Fruit fly (Drosophila melanogaster): ENCODE data around the gene Cog4.

The Cog4 gene

DNA sequence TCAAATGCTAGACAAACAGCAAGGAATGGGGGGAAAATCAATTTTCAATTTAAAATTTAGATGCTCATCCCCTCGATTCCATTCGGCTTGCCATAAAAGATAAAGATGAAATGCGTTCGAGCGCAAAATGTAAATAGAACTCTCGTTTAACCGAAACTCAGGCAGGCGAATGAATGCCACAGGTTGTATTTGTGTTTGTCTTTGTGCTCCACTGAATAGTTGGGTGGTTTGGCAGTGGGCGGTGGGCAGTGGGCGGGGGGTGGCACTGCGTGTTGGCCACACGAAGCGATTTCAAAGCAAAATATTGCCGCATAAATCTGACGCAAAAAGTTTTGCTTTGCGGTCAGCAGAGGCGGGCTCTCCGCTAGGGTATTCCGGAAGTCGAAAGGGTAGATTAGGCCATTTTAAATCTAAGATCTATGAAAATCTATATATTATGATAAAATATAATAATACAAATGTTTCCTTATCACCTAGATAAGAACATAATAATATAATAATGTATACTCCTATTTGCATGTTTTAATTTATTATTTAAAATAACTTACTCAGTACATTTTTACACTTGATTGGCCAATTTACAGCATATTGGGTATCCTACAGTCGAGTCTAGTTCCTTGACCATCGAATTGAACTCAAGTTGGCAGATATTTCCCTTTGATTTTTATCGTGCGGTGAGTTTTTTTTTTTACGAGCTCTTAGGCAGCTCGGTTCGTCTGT, 33.9 kb upstream of the Cog4 start (continued):
- TF ChIP-seq ttk (GFP tag; IDR thresholded peaks at IDR 0.05), result peak; percentile 68
- peak; percentile 23 for TF ChIP-seq grn (GFP tag; optimal IDR thresholded peaks at IDR 0.05)
- no peak for TF ChIP-seq Dll (GFP tag; IDR thresholded peaks at IDR 0.05; ENCODE audit: partially characterized antibody)
- TF ChIP-seq CG11695 (GFP tag; IDR thresholded peaks at IDR 0.05), result peak; percentile 45; the same call in 1 of the 3 replicates
- no peak for TF ChIP-seq disco-r (GFP tag; optimal IDR thresholded peaks at IDR 0.05)
- TF ChIP-seq al (GFP tag; IDR thresholded peaks at IDR 0.05), result peak; percentile 27; the same call in 1 of the 2 replicates
- no peak for TF ChIP-seq TFAM (GFP tag; optimal IDR thresholded peaks at IDR 0.05)
- TF ChIP-seq Lpt (GFP tag; optimal IDR thresholded peaks at IDR 0.05), result no peak
- TF ChIP-seq CG12769 (tag; optimal IDR thresholded peaks at IDR 0.05), result peak; percentile 73
- TF ChIP-seq CoRest (tag; optimal IDR thresholded peaks at IDR 0.05), result peak; percentile 82
- TF ChIP-seq Antp (GFP tag; optimal IDR thresholded peaks at IDR 0.05), result no peak
- TF ChIP-seq fd64A (GFP tag; optimal IDR thresholded peaks at IDR 0.05), result no peak
- TF ChIP-seq ac (GFP tag; optimal IDR thresholded peaks at IDR 0.05), result no peak
- peak; percentile 34 for TF ChIP-seq CG10979 (tag; optimal IDR thresholded peaks at IDR 0.05)
- no peak for TF ChIP-seq Ravus (GFP tag; IDR thresholded peaks at IDR 0.05)
- peak; percentile 79 for TF ChIP-seq CG7839 (tag; optimal IDR thresholded peaks at IDR 0.05)
- TF ChIP-seq nerfin-1 (tag; optimal IDR thresholded peaks at IDR 0.05), result peak; percentile 38
- peak; percentile 69; the same call in 2 of the 3 replicates for TF ChIP-seq CG11456 (GFP tag; IDR thresholded peaks at IDR 0.05)
- TF ChIP-seq CG8944 (GFP tag; optimal IDR thresholded peaks at IDR 0.05), result no peak
- no peak for TF ChIP-seq CG4617 (GFP tag; optimal IDR thresholded peaks at IDR 0.05; ENCODE audit: borderline replicate concordance)
- TF ChIP-seq MBD-R2 (GFP tag; IDR thresholded peaks at IDR 0.05), result no peak
- no peak for TF ChIP-seq Dip3 (GFP tag; optimal IDR thresholded peaks at IDR 0.05)
- peak; percentile 52 for TF ChIP-seq CG17385 (GFP tag; optimal IDR thresholded peaks at IDR 0.05)
- peak in 1 of 2 experiments; percentile 35 for TF ChIP-seq bsh (GFP tag; optimal IDR thresholded peaks at IDR 0.05)
- TF ChIP-seq CG16815 (GFP tag; optimal IDR thresholded peaks at IDR 0.05), result peak; percentile 44
- TF ChIP-seq sens-2 (GFP tag; IDR thresholded peaks at IDR 0.05), result no peak
- peak; percentile 74 for TF ChIP-seq CG18599 (GFP tag; optimal IDR thresholded peaks at IDR 0.05)
- TF ChIP-seq hth (optimal IDR thresholded peaks at IDR 0.05), result no peak
- TF ChIP-seq sr (GFP tag; IDR thresholded peaks at IDR 0.05), result peak; percentile 92
- TF ChIP-seq CG10267 (tag; optimal IDR thresholded peaks at IDR 0.05), result peak; percentile 18
- TF ChIP-seq unc-4 (GFP tag; IDR thresholded peaks at IDR 0.05; ENCODE audit: partially characterized antibody), result no peak
- TF ChIP-seq dmrt11E (tag; optimal IDR thresholded peaks at IDR 0.05), result no peak
- TF ChIP-seq HLH4C (GFP tag; IDR thresholded peaks at IDR 0.05; ENCODE audit: partially characterized antibody), result peak; percentile 39; the same call in 1 of the 3 replicates
- peak; percentile 79 for TF ChIP-seq slbo (GFP tag; IDR thresholded peaks at IDR 0.05)
- TF ChIP-seq CG6791 (GFP tag; IDR thresholded peaks at IDR 0.05; ENCODE audit: partially characterized antibody), result no peak
- peak; percentile 36 for TF ChIP-seq CG6813 (GFP tag; optimal IDR thresholded peaks at IDR 0.05)
- no peak for TF ChIP-seq gt (GFP tag; IDR thresholded peaks at IDR 0.05)
- TF ChIP-seq nmo (GFP tag; optimal IDR thresholded peaks at IDR 0.05), result peak; percentile 79
- TF ChIP-seq Dref (GFP tag; IDR thresholded peaks at IDR 0.05), result no peak
- TF ChIP-seq CG6175 (GFP tag; IDR thresholded peaks at IDR 0.05), result no peak
- TF ChIP-seq grau (tag; optimal IDR thresholded peaks at IDR 0.05), result peak; percentile 75
- no peak for TF ChIP-seq CG4707 (GFP tag; optimal IDR thresholded peaks at IDR 0.05)
- TF ChIP-seq CG6683 (GFP tag; optimal IDR thresholded peaks at IDR 0.05), result peak; percentile 3
- TF ChIP-seq chif (GFP tag; optimal IDR thresholded peaks at IDR 0.05), result no peak
- 0 out of 2 replicates have a peak, but pooled peaks have one; percentile 13 for TF ChIP-seq CG32767 (GFP tag; IDR thresholded peaks at IDR 0.05)
- TF ChIP-seq Ssrp (tag; optimal IDR thresholded peaks at IDR 0.05), result peak; percentile 60
- peak; percentile 88 for TF ChIP-seq D19B (GFP tag; optimal IDR thresholded peaks at IDR 0.05)
- TF ChIP-seq CG4730 (GFP tag; IDR thresholded peaks at IDR 0.05), result peak; percentile 51; the same call in 1 of the 2 replicates
- no peak for TF ChIP-seq CG31365 (tag; optimal IDR thresholded peaks at IDR 0.05)

All from whole organism, embryonic.